Worm (Caenorhabditis elegans) whole organism, midembryonic: ENCODE results near the gene K08E4.2.

ENCODE experiments used
- T22C8.4 ChIP-seq: fragments of 200-800 bp; sonication (Bioruptor generic); IDR thresholded peaks from 2 replicates; pipeline ENCODE4 v1.3.6; 2022; ENCODE audit warnings: missing genetic modification characterization, missing compliant biosample characterization
- cog-1 ChIP-seq: sonication (generic microtip); optimal IDR thresholded peaks from 2 replicates; lab custom pipeline; 2016; ENCODE audit warnings: missing genetic modification characterization, missing compliant biosample characterization
- flt-1 ChIP-seq: fragments of 200-800 bp; sonication (Bioruptor generic); IDR thresholded peaks from 2 replicates; pipeline ENCODE4 v1.3.6; 2022; ENCODE audit warnings: missing genetic modification characterization, missing compliant biosample characterization
- klf-2 ChIP-seq: fragments of 200-800 bp; sonication (Bioruptor generic); conservative IDR thresholded peaks from 2 replicates; pipeline ENCODE4 v1.3.6; 2022; ENCODE audit warnings: missing genetic modification reagents, missing genetic modification characterization, missing compliant biosample characterization
- med-1 ChIP-seq: sonication (generic microtip); optimal IDR thresholded peaks from 2 replicates; lab custom pipeline; 2017; ENCODE audit warnings: missing genetic modification characterization, mild to moderate bottlenecking, missing compliant biosample characterization, antibody characterized with exemption, missing genetic modification reagents; ENCODE audit not compliant: insufficient read depth
- ref-1 ChIP-seq: fragments of 200-800 bp; sonication (Bioruptor generic); conservative IDR thresholded peaks from 2 replicates; pipeline ENCODE4 v1.3.6; 2022; ENCODE audit warnings: missing genetic modification reagents, missing genetic modification characterization, missing compliant biosample characterization
- tab-1 ChIP-seq: fragments of 200-800 bp; sonication (Bioruptor generic); IDR thresholded peaks from 2 replicates; pipeline ENCODE4 v1.3.6; 2022; ENCODE audit warnings: missing genetic modification characterization, missing compliant biosample characterization
- ztf-23 ChIP-seq: fragments of 200-800 bp; sonication (Bioruptor generic); IDR thresholded peaks from 2 replicates; pipeline ENCODE4 v1.3.6; 2022; ENCODE audit warnings: missing genetic modification reagents, missing genetic modification characterization, missing compliant biosample characterization
- ztf-29 ChIP-seq: fragments of 200-800 bp; sonication (Bioruptor generic); IDR thresholded peaks from 2 replicates; pipeline ENCODE4 v1.3.6; 2022; ENCODE audit warnings: missing genetic modification reagents, missing genetic modification characterization, missing compliant biosample characterization

The K08E4.2 gene

DNA sequence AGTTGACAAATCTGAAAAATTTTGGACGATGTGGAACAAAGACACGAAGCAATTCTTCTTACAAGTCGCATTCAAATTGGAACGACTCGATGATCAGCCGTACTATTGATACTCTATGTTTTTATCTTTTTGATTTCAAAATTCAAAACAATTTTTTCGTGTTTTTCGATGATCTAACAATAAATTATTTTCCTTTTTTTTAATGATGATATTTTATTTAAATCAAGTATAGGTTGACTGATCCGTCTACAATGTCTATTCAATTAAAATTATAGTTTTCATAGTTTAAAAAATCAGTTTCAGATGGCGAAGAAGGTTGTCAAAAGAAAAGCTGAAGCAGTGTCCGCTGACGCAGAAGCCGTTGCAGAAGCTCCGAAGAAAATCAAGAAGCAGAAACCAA, 28.7 kb upstream of the K08E4.2 start, which contains the start of gene rbm-34:
rbm-34 (plus strand) TSS at position 301 of the 400 bp plus-strand sequence.
- TF ChIP-seq tab-1 (GFP tag; lab: Robert Waterston, UW) (no peak), T22C8.4 (GFP tag; lab: Robert Waterston, UW) (no peak), ref-1 (GFP tag; lab: Robert Waterston, UW) (no peak), cog-1 (tag; lab: Kevin White, UChicago) (no peak), med-1 (no peak), ztf-29 (GFP tag; lab: Robert Waterston, UW) (no peak), flt-1 (GFP tag; lab: Robert Waterston, UW) (no peak), klf-2 (GFP tag; lab: Robert Waterston, UW) (no peak), ztf-23 (GFP tag; lab: Robert Waterston, UW) (no peak)

- no peak for TF ChIP-seq tab-1 (GFP tag; lab: Robert Waterston, UW)
- no peak for TF ChIP-seq ztf-23 (GFP tag; lab: Robert Waterston, UW)
- no peak for TF ChIP-seq flt-1 (GFP tag; lab: Robert Waterston, UW)
- TF ChIP-seq ztf-29 (GFP tag; lab: Robert Waterston, UW), result no peak
- no peak for TF ChIP-seq klf-2 (GFP tag; lab: Robert Waterston, UW)
- TF ChIP-seq cog-1 (tag; lab: Kevin White, UChicago), result no peak
- no peak for TF ChIP-seq T22C8.4 (GFP tag; lab: Robert Waterston, UW)
- TF ChIP-seq med-1, result no peak
- TF ChIP-seq ref-1 (GFP tag; lab: Robert Waterston, UW), result no peak
These were observed 28.1 kb upstream of the K08E4.2 start for ce11 chrIV:12084587-12084986.

- TF ChIP-seq med-1 (no peak), klf-2 (GFP tag; lab: Robert Waterston, UW) (no peak), ztf-29 (GFP tag; lab: Robert Waterston, UW) (no peak), flt-1 (GFP tag; lab: Robert Waterston, UW) (no peak), T22C8.4 (GFP tag; lab: Robert Waterston, UW) (no peak), ref-1 (GFP tag; lab: Robert Waterston, UW) (no peak), tab-1 (GFP tag; lab: Robert Waterston, UW) (no peak), ztf-23 (GFP tag; lab: Robert Waterston, UW) (no peak), cog-1 (tag; lab: Kevin White, UChicago) (no peak)
These were observed 27.7 kb upstream of the K08E4.2 start, which contains the start of gene repo-1 for ce11 chrIV:12084178-12084577. TSS of gene repo-1 (plus strand) at chrIV:12084478.

DNA sequence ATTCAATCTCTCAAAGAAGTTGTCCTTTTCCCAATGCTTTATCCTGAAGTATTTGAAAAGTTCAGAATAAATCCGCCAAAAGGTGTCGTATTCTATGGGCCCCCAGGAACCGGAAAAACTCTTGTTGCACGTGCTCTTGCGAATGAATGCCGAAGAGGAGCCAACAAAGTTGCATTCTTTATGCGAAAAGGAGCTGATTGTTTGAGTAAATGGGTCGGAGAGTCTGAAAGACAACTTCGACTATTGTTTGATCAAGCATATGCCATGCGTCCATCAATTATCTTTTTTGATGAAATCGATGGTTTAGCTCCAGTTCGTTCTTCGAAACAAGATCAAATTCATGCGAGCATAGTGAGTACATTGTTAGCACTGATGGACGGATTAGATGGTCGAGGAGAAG, 24.4 kb upstream of the K08E4.2 start:
- TF ChIP-seq med-1, result no peak
- no peak for TF ChIP-seq flt-1 (GFP tag; lab: Robert Waterston, UW)
- TF ChIP-seq T22C8.4 (GFP tag; lab: Robert Waterston, UW), result no peak
- no peak for TF ChIP-seq cog-1 (tag; lab: Kevin White, UChicago)
- no peak for TF ChIP-seq ztf-29 (GFP tag; lab: Robert Waterston, UW)
- no peak for TF ChIP-seq ztf-23 (GFP tag; lab: Robert Waterston, UW)
- no peak for TF ChIP-seq klf-2 (GFP tag; lab: Robert Waterston, UW)
- TF ChIP-seq ref-1 (GFP tag; lab: Robert Waterston, UW), result no peak
- no peak for TF ChIP-seq tab-1 (GFP tag; lab: Robert Waterston, UW)

ce11 chrIV:12078907-12079523, 22.6 kb upstream of the K08E4.2 start, which contains the start of gene lex-1:
TSS of gene lex-1 (plus strand) at chrIV:12079473.
- no peak for TF ChIP-seq tab-1 (GFP tag; lab: Robert Waterston, UW)
- TF ChIP-seq ztf-23 (GFP tag; lab: Robert Waterston, UW), result no peak
- no peak for TF ChIP-seq T22C8.4 (GFP tag; lab: Robert Waterston, UW)
- no peak for TF ChIP-seq ref-1 (GFP tag; lab: Robert Waterston, UW)
- TF ChIP-seq cog-1 (tag; lab: Kevin White, UChicago), result no peak
- no peak for TF ChIP-seq klf-2 (GFP tag; lab: Robert Waterston, UW)
- no peak for TF ChIP-seq ztf-29 (GFP tag; lab: Robert Waterston, UW)
- no peak for TF ChIP-seq flt-1 (GFP tag; lab: Robert Waterston, UW)

DNA sequence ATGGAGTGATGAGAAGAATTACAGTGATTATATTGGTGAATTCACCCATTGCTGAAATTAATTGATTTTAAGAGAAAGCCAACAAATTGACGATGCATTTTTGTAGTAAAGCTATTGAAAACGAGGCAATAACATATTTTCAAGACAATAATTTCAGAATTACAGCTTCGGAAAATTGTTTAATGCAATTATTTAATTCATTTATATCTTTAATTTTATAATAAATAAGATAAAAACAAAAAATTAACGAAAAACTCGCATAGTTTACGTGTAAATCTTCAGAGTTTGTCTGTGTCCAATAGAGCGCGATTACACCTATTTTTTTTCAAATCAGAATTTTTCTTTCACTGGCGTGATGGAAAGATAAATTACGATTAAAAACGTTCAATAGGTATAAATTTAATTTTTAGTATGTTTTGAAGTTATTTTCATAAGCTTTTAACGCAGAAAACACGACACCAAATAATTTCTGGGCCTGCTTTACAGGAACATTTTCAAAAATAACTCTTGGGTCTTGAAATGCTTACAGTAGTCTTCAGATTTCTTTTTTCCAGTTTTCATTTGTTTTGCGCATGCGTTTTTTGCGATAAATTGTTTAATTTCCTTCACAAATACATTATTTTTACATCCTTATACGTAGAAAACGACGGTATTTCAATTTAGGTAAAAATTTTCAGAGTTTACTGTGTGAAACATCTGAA, 21.8 kb upstream of the K08E4.2 start, which contains the start of gene tmed-1:
tmed-1 (minus strand) TSS at position 51 of the 701 bp plus-strand sequence.
- TF ChIP-seq cog-1 (tag; lab: Kevin White, UChicago) (no peak), tab-1 (GFP tag; lab: Robert Waterston, UW) (no peak), ztf-23 (GFP tag; lab: Robert Waterston, UW) (no peak), med-1 (no peak), ztf-29 (GFP tag; lab: Robert Waterston, UW) (no peak), flt-1 (GFP tag; lab: Robert Waterston, UW) (no peak), ref-1 (GFP tag; lab: Robert Waterston, UW) (no peak), klf-2 (GFP tag; lab: Robert Waterston, UW) (no peak)

DNA sequence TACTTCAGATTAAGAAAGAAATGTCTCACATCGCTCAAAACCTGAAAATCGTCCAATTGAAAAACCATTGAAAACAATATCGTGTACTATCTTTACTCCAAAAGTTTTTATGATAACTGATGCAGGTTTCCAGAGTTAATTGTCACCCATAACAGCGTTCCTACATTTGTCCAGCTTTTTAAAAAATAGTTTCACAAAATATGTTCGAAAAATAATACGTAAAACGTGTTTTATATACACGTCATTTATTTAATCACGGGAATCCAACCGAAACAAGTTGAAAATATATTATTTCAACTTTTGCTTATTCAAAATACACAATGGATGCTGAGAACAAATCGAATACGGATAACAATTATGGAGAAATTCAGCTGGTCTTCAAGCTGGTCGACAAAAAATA, 19.0 kb upstream of the K08E4.2 start, which contains the start of gene K08E4.7:
K08E4.7 (plus strand) TSS at position 301 of the 400 bp plus-strand sequence.
- no peak for TF ChIP-seq cog-1 (tag; lab: Kevin White, UChicago)
- TF ChIP-seq ztf-23 (GFP tag; lab: Robert Waterston, UW), result no peak
- no peak for TF ChIP-seq flt-1 (GFP tag; lab: Robert Waterston, UW)
- no peak for TF ChIP-seq ref-1 (GFP tag; lab: Robert Waterston, UW)
- TF ChIP-seq T22C8.4 (GFP tag; lab: Robert Waterston, UW), result no peak
- TF ChIP-seq med-1, result no peak
- TF ChIP-seq ztf-29 (GFP tag; lab: Robert Waterston, UW), result no peak
- no peak for TF ChIP-seq tab-1 (GFP tag; lab: Robert Waterston, UW)
- TF ChIP-seq klf-2 (GFP tag; lab: Robert Waterston, UW), result no peak

DNA sequence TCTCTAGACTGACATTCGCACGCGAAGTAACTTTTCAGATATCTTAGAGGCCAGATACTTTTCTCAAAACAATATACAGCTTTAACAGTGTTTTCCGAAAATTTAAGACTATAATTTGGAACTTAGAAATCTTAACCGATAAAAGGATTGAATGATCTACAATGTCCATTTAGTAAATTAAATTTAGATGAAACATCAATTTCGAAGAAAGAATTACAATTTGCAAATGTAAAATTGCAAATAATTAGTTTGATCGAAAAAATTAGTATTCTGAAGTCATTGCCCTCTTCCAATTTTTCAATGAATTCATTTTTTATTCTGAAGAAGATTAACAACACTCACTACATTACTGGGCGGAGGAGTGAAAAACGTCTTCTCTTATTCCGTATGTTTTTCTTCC, 12.1 kb upstream of the K08E4.2 start, which contains the start of gene bath-37:
bath-37 (plus strand) TSS at position 301 of the 400 bp plus-strand sequence.
- TF ChIP-seq ref-1 (GFP tag; lab: Robert Waterston, UW), result no peak
- no peak for TF ChIP-seq T22C8.4 (GFP tag; lab: Robert Waterston, UW)
